Worm (Caenorhabditis elegans): ENCODE data around the gene F14F3.5.

DNA sequence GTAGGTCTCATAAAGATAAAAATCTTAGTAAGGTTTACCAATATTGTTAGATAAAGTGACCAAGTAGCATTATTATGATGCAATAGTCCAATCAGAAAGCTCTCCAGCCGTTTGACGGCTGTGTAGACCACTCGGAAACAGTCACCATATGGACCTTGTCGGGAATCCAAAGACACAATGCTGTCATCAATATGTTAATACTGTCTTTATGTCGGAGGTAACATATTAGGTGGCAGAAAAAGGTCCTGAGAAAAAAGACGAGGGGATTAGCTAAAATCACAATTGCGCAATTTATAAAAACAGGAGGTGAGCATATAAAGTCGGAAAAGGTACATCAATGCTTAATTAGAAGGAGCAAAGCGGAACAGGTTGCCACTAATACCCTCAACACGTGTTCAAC, 21.1 kb downstream of the F14F3.5 start:
- TF ChIP-seq elt-2 (tag; optimal IDR thresholded peaks at IDR 0.05) (no peak), nhr-43 (tag; optimal IDR thresholded peaks at IDR 0.05; ENCODE audit: poor library complexity, severe bottlenecking) (no peak), nhr-12 (tag; optimal IDR thresholded peaks at IDR 0.05) (no peak), zag-1 (tag; optimal IDR thresholded peaks at IDR 0.05) (no peak), unc-62 (GFP tag; optimal IDR thresholded peaks at IDR 0.05) (no peak), ama-1 (optimal IDR thresholded peaks at IDR 0.05) (no peak)
